Worm (Caenorhabditis elegans) whole organism, L2 larva: Measurements from ENCODE around the gene F44B9.8.

ENCODE experiments used
- C34F6.9 ChIP-seq: fragments of 150-350 bp; optimal IDR thresholded peaks from 2 replicates; lab custom pipeline; 2014; ENCODE audit warnings: missing biosample characterization, missing genetic modification characterization
- F13H6.1 ChIP-seq: sonication (generic microtip); optimal IDR thresholded peaks from 2 replicates; lab custom pipeline; 2016; ENCODE audit warnings: missing genetic modification characterization, missing compliant biosample characterization
- Y55F3AM.14 ChIP-seq: fragments of 200-800 bp; sonication (Bioruptor generic); optimal IDR thresholded peaks from 2 replicates; lab custom pipeline; 2018; ENCODE audit warnings: mild to moderate bottlenecking, missing genetic modification characterization, missing compliant biosample characterization
- ZK546.5 ChIP-seq: sonication (generic microtip); optimal IDR thresholded peaks from 2 replicates; lab custom pipeline; 2017; ENCODE audit warnings: missing biosample characterization, missing genetic modification characterization
- aly-2 ChIP-seq: fragments of 150-350 bp; optimal IDR thresholded peaks from 2 replicates; lab custom pipeline; 2014; ENCODE audit warnings: missing biosample characterization, missing genetic modification characterization
- blmp-1 ChIP-seq: sonication (generic microtip); optimal IDR thresholded peaks from 2 replicates; lab custom pipeline; 2017; ENCODE audit warnings: missing genetic modification characterization, mild to moderate bottlenecking, missing compliant biosample characterization, antibody characterized with exemption, moderate library complexity; ENCODE audit not compliant: insufficient read depth
- ceh-16 ChIP-seq: fragments of 150-350 bp; optimal IDR thresholded peaks from 2 replicates; lab custom pipeline; 2014; ENCODE audit warnings: missing biosample characterization, missing genetic modification characterization
- ceh-82 ChIP-seq: fragments of 150-350 bp; optimal IDR thresholded peaks from 2 replicates; lab custom pipeline; 2014; ENCODE audit warnings: missing biosample characterization, missing genetic modification characterization
- crh-2 ChIP-seq: sonication (generic microtip); optimal IDR thresholded peaks from 2 replicates; lab custom pipeline; 2017; ENCODE audit warnings: missing biosample characterization, missing genetic modification characterization
- dmd-4 ChIP-seq: sonication (generic microtip); optimal IDR thresholded peaks from 2 replicates; lab custom pipeline; 2017; ENCODE audit warnings: missing biosample characterization, missing genetic modification characterization
- elt-1 ChIP-seq: fragments of 150-350 bp; optimal IDR thresholded peaks from 2 replicates; lab custom pipeline; 2014; ENCODE audit warnings: missing biosample characterization, missing genetic modification characterization
- elt-3 ChIP-seq: sonication (generic microtip); optimal IDR thresholded peaks from 2 replicates; lab custom pipeline; 2017; ENCODE audit warnings: missing biosample characterization, missing genetic modification characterization
- fos-1 ChIP-seq: fragments of 150-350 bp; optimal IDR thresholded peaks from 2 replicates; lab custom pipeline; 2014; ENCODE audit warnings: missing biosample characterization, missing genetic modification characterization
- gmeb-1 ChIP-seq: fragments of 150-350 bp; optimal IDR thresholded peaks from 2 replicates; lab custom pipeline; 2014; ENCODE audit warnings: missing biosample characterization, missing genetic modification characterization
- lin-11 ChIP-seq: fragments of 150-350 bp; sonication (generic microtip); optimal IDR thresholded peaks from 2 replicates; lab custom pipeline; 2014; ENCODE audit warnings: missing biosample characterization, missing genetic modification characterization, inconsistent platforms, mixed read lengths
- lin-13 ChIP-seq: fragments of 150-350 bp; optimal IDR thresholded peaks from 2 replicates; lab custom pipeline; 2014; ENCODE audit warnings: missing biosample characterization, missing genetic modification reagents, missing genetic modification characterization
- lsy-2 ChIP-seq, 2 experiments: fragments of 150-350 bp in 1 of 2; sonication (generic microtip) in 1 of 2; optimal IDR thresholded peaks; 2 replicates each; lab custom pipeline; 2014 to 2017; ENCODE audit warnings: missing biosample characterization in 2 of 2, missing genetic modification characterization in 2 of 2
- mab-5 ChIP-seq: fragments of 150-350 bp; optimal IDR thresholded peaks from 2 replicates; lab custom pipeline; 2014; ENCODE audit warnings: missing biosample characterization, missing genetic modification characterization
- nhr-12 ChIP-seq: fragments of 150-350 bp; optimal IDR thresholded peaks from 2 replicates; lab custom pipeline; 2014; ENCODE audit warnings: missing biosample characterization, missing genetic modification characterization
- nhr-129 ChIP-seq: fragments of 150-350 bp; optimal IDR thresholded peaks from 2 replicates; lab custom pipeline; 2014; ENCODE audit warnings: missing biosample characterization, missing genetic modification characterization
- nhr-23 ChIP-seq: fragments of 150-350 bp; optimal IDR thresholded peaks from 2 replicates; lab custom pipeline; 2014; ENCODE audit warnings: missing biosample characterization, missing genetic modification reagents, missing genetic modification characterization
- nhr-237 ChIP-seq: fragments of 150-350 bp; optimal IDR thresholded peaks from 2 replicates; lab custom pipeline; 2014; ENCODE audit warnings: missing biosample characterization, missing genetic modification characterization
- nhr-25 ChIP-seq: fragments of 150-350 bp; sonication (generic microtip); optimal IDR thresholded peaks from 3 replicates; lab custom pipeline; 2014; ENCODE audit warnings: missing biosample characterization, missing genetic modification characterization
- peb-1 ChIP-seq: fragments of 150-350 bp; optimal IDR thresholded peaks from 2 replicates; lab custom pipeline; 2014; ENCODE audit warnings: missing biosample characterization, missing genetic modification characterization
- sem-4 ChIP-seq: fragments of 150-350 bp; optimal IDR thresholded peaks from 2 replicates; lab custom pipeline; 2014; ENCODE audit warnings: missing biosample characterization, missing genetic modification reagents, missing genetic modification characterization
- skn-1 ChIP-seq: sonication (generic microtip); optimal IDR thresholded peaks from 2 replicates; lab custom pipeline; 2017; ENCODE audit warnings: missing biosample characterization, missing genetic modification characterization
- sma-3 ChIP-seq: sonication (generic microtip); optimal IDR thresholded peaks from 2 replicates; lab custom pipeline; 2016; ENCODE audit warnings: missing genetic modification reagents, missing genetic modification characterization, missing compliant biosample characterization
- sma-9 ChIP-seq, 2 experiments: fragments of 150-350 bp in 1 of 2; sonication (generic microtip) in 1 of 2; optimal IDR thresholded peaks; 2 replicates each; lab custom pipeline; 2014 to 2016; ENCODE audit warnings: missing genetic modification characterization in 2 of 2, mild to moderate bottlenecking in 1 of 2, missing biosample characterization in 1 of 2, missing compliant biosample characterization in 1 of 2, missing genetic modification reagents in 1 of 2, moderate library complexity in 1 of 2
- snpc-4 ChIP-seq: fragments of 150-350 bp; optimal IDR thresholded peaks from 2 replicates; lab custom pipeline; 2014; ENCODE audit warnings: missing biosample characterization, missing genetic modification characterization
- unc-39 ChIP-seq: fragments of 150-350 bp; optimal IDR thresholded peaks from 2 replicates; lab custom pipeline; 2014; ENCODE audit warnings: missing biosample characterization, missing genetic modification characterization
- unc-55 ChIP-seq: fragments of 150-350 bp; sonication (generic microtip); optimal IDR thresholded peaks from 3 replicates; lab custom pipeline; 2014; ENCODE audit warnings: missing biosample characterization, missing genetic modification reagents, missing genetic modification characterization
- unc-62 ChIP-seq: fragments of 150-350 bp; optimal IDR thresholded peaks from 2 replicates; lab custom pipeline; 2014; ENCODE audit warnings: missing biosample characterization, missing genetic modification reagents, missing genetic modification characterization
- zag-1 ChIP-seq: fragments of 150-350 bp; optimal IDR thresholded peaks from 2 replicates; lab custom pipeline; 2014; ENCODE audit warnings: missing biosample characterization, missing genetic modification characterization
- ztf-11 ChIP-seq: sonication (generic microtip); optimal IDR thresholded peaks from 2 replicates; lab custom pipeline; 2017; ENCODE audit warnings: missing biosample characterization, missing genetic modification characterization
- ztf-4 ChIP-seq: fragments of 150-350 bp; optimal IDR thresholded peaks from 2 replicates; lab custom pipeline; 2014; ENCODE audit warnings: missing biosample characterization, missing genetic modification characterization

The F44B9.8 gene

DNA sequence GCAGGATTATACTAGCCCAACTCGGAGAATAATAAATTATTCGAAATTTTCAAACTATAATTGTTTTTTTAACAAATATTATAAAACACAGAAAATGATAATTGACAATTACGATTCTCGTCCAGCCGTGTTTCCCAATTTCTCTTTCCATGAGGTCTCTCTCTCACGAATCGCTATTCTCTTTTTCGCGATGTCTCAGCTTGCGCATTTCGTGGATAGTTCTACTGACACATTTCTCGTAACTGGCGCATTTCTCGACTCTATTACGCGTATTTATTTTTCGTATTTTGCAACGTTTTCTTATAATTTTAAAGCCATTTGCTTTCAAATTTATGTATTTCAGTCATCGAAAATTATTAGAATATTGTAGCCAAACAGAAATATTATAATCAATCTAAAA is 14.3 kb upstream of the F44B9.8 start (continued):
- peak; percentile 95 for TF ChIP-seq lin-11 (tag; lab: Kevin White, UChicago)
- peak; percentile 92 for TF ChIP-seq gmeb-1 (tag; lab: Kevin White, UChicago)
- TF ChIP-seq ZK546.5, result peak; percentile 81
- peak; percentile 97 for TF ChIP-seq ztf-4 (tag; lab: Kevin White, UChicago)
- TF ChIP-seq nhr-237 (tag; lab: Kevin White, UChicago), result peak; percentile 71
- peak; percentile 99 for TF ChIP-seq C34F6.9 (tag; lab: Kevin White, UChicago)
- TF ChIP-seq unc-55 (GFP tag; lab: Kevin White, UChicago), result peak; percentile 100
- TF ChIP-seq mab-5 (tag; lab: Kevin White, UChicago), result peak; percentile 93
- no peak for TF ChIP-seq aly-2 (tag; lab: Kevin White, UChicago)
- TF ChIP-seq lin-13 (GFP tag; lab: Kevin White, UChicago), result peak; percentile 98
- TF ChIP-seq snpc-4 (tag; lab: Kevin White, UChicago), result peak; percentile 85
- peak; percentile 84 for TF ChIP-seq skn-1 (tag; lab: Kevin White, UChicago)

ce11 chrIII:8042775-8043174 is 13.3 kb upstream of the F44B9.8 start, which contains the start of gene K12H4.6:
Gene K12H4.6 (minus strand): TSS chrIII:8042875.
- TF ChIP-seq gmeb-1 (tag; lab: Kevin White, UChicago) (no peak), ZK546.5 (no peak), nhr-129 (tag; lab: Kevin White, UChicago) (no peak), F13H6.1 (tag; lab: Kevin White, UChicago) (no peak), elt-3 (tag; lab: Kevin White, UChicago) (no peak), lsy-2 (tag; optimal IDR thresholded peaks at IDR 0.05; lab: Kevin White, UChicago) (no peak), Y55F3AM.14 (no peak), fos-1 (no peak), elt-1 (no peak), nhr-12 (tag; lab: Kevin White, UChicago) (no peak), nhr-237 (tag; lab: Kevin White, UChicago) (no peak), sma-3 (GFP tag; lab: Kevin White, UChicago) (no peak), nhr-23 (tag; lab: Kevin White, UChicago) (no peak)

ce11 chrIII:8037941-8038340 is 8.5 kb upstream of the F44B9.8 start, which contains the start of gene dpf-6:
Gene dpf-6 (plus strand): TSS chrIII:8038241.
- TF ChIP-seq unc-62 (GFP tag; lab: Kevin White, UChicago), result no peak
- TF ChIP-seq F13H6.1 (tag; lab: Kevin White, UChicago), result no peak
- no peak for TF ChIP-seq nhr-23 (tag; lab: Kevin White, UChicago)
- no peak for TF ChIP-seq ZK546.5
- no peak for TF ChIP-seq skn-1 (tag; lab: Kevin White, UChicago)
- TF ChIP-seq ceh-16 (tag; lab: Kevin White, UChicago), result no peak
- TF ChIP-seq nhr-129 (tag; lab: Kevin White, UChicago), result no peak
- TF ChIP-seq nhr-237 (tag; lab: Kevin White, UChicago), result no peak
- no peak for TF ChIP-seq zag-1
- no peak for TF ChIP-seq mab-5 (tag; lab: Kevin White, UChicago)

- TF ChIP-seq nhr-129 (tag; lab: Kevin White, UChicago) (no peak), blmp-1 (tag; lab: Kevin White, UChicago) (peak; percentile 2), peb-1 (tag; lab: Kevin White, UChicago) (no peak), ceh-82 (tag; lab: Kevin White, UChicago) (no peak), nhr-23 (tag; lab: Kevin White, UChicago) (no peak), ztf-11 (tag; lab: Kevin White, UChicago) (no peak), aly-2 (tag; lab: Kevin White, UChicago) (no peak), unc-39 (no peak), sem-4 (tag; lab: Kevin White, UChicago) (no peak), ceh-16 (tag; lab: Kevin White, UChicago) (no peak), sma-9 (GFP tag; optimal IDR thresholded peaks at IDR 0.05; lab: Kevin White, UChicago) (peak; percentile 58), sma-9 (tag; optimal IDR thresholded peaks at IDR 0.05; lab: Kevin White, UChicago) (no peak)
These were observed 7.0 kb upstream of the F44B9.8 start for ce11 chrIII:8036497-8036896.

DNA sequence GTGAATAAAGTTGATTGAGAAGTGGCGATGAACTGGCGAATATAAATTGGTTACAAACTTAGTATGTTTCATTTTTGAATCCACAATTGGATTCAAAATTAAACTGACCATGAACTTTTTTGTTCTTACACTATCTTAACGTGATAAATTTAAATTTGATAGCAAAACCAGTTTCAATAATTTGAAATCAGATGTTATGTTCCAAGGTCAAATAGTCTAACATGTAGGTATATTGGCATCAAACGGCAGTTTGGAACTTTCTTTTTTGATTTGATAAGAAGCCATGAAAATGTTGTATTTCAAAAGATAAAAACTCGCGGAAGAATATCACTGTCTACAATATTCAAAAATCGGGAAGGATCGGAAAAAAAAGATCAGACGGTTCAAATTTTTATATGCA is 6.6 kb upstream of the F44B9.8 start:
- peak; percentile 19 for TF ChIP-seq sma-9 (GFP tag; optimal IDR thresholded peaks at IDR 0.05; lab: Kevin White, UChicago)
- TF ChIP-seq sma-9 (tag; optimal IDR thresholded peaks at IDR 0.05; lab: Kevin White, UChicago), result no peak
- TF ChIP-seq crh-2 (tag; lab: Kevin White, UChicago), result no peak
- TF ChIP-seq dmd-4 (tag; lab: Kevin White, UChicago), result no peak
- TF ChIP-seq nhr-25 (tag; lab: Kevin White, UChicago), result peak; percentile 26
- TF ChIP-seq elt-3 (tag; lab: Kevin White, UChicago), result no peak
